Worm (Caenorhabditis elegans) whole organism, L2 larva: ENCODE data around the gene K07D4.9.

Source experiments
- aly-2 ChIP-seq: fragments of 150-350 bp; optimal IDR thresholded peaks from 2 replicates; lab custom pipeline; 2014; ENCODE audit warnings: missing biosample characterization, missing genetic modification characterization
- lin-13 ChIP-seq: fragments of 150-350 bp; optimal IDR thresholded peaks from 2 replicates; lab custom pipeline; 2014; ENCODE audit warnings: missing biosample characterization, missing genetic modification reagents, missing genetic modification characterization

DNA sequence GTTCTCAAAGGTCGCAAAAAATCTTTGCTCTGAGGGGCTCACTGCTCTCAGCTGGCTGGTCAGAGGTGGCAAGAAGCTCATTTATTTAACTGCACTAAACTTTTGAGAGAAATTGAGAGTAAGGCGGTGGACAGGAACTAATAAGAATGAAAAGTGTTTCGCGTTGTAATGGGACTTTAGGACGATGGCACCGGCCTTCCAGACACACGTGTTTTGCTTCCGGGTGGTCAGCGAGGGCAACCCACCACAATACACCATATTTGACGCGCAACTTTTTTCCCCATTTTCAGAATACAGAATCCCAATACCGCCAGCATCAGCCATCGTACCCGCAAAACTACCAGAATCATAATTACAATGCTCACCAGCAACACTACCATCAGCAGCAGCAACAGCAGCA lies 11.7 kb downstream of the K07D4.9 start:
- TF ChIP-seq aly-2 (tag; lab: Kevin White, UChicago): no peak
- no peak for TF ChIP-seq lin-13 (GFP tag; lab: Kevin White, UChicago)
